Worm (Caenorhabditis elegans): ENCODE data around the gene tag-164.

tag-164 gene

DNA sequence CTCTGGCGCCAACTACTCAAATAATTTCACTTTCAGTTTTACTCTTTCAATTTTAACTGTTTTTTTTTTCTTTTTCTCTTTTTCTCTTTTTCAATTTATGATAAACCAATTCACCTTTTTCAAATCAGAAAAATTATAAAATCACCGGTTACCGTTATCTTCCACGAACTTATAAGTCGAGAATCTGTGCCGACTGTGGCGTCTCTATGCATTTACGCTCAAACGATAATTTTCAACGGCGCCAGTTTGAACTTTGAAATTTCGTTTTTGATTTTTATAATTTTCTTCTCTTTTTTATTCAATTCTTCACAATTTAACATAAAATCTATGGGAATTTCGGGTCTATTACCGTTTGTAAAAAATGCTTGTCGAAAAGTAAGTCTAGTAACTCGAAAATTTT is 35.9 kb upstream of the tag-164 start, which contains the start of gene exo-1 (continued):
- TF ChIP-seq madf-9 (GFP tag; conservative IDR thresholded peaks at IDR 0.05) (no peak), hif-1 (tag; optimal IDR thresholded peaks at IDR 0.05) (peak in 1 of 2 experiments; percentile 82), hlh-11 (tag; optimal IDR thresholded peaks at IDR 0.05) (no peak), lin-38 (GFP tag; IDR thresholded peaks at IDR 0.05) (peak; percentile 94), madf-5 (GFP tag; IDR thresholded peaks at IDR 0.05) (no peak), ZK337.2 (GFP tag; IDR thresholded peaks at IDR 0.05) (no peak), D1046.2 (GFP tag; IDR thresholded peaks at IDR 0.05) (0 out of 2 replicates have a peak, but pooled peaks have one; percentile 20), T26A8.4 (GFP tag; IDR thresholded peaks at IDR 0.05) (no peak), ceh-28 (tag; optimal IDR thresholded peaks at IDR 0.05) (no peak), aly-2 (tag; optimal IDR thresholded peaks at IDR 0.05) (no peak), tag-97 (GFP tag; IDR thresholded peaks at IDR 0.05) (no peak), sdz-12 (GFP tag; optimal IDR thresholded peaks at IDR 0.05) (no peak), dve-1 (tag; optimal IDR thresholded peaks at IDR 0.05; ENCODE audit: insufficient read depth) (no peak), nhr-111 (GFP tag; optimal IDR thresholded peaks at IDR 0.05) (no peak), F10B5.3 (tag; optimal IDR thresholded peaks at IDR 0.05) (no peak), F26F4.8 (GFP tag; conservative IDR thresholded peaks at IDR 0.05) (no peak)

DNA sequence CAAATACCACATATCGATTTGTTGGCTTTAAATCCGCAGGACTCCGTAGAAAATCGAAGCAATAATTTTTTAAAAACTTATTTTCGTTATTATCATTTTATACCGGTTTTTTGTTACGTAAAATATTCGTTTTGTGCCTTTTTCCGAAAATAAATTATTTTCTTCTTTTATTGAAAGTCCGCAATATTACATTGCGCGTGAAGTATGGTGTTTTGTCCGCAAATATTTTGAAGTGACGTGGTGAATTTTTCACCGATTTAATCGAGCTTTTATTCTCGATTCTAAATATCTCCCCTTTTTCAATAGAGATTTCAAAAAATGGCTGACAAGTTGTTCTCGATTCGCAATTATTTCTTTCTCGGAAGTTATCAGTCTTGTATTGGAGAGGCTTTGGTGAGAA is 33.3 kb upstream of the tag-164 start, which contains the start of gene cope-1:
Gene cope-1, plus strand, starts transcription at position 229 of the 400 bp plus-strand sequence.
- no peak for TF ChIP-seq egl-43 (GFP tag; IDR thresholded peaks at IDR 0.05)
- TF ChIP-seq zip-11 (GFP tag; IDR thresholded peaks at IDR 0.05): no peak
- TF ChIP-seq ceh-62 (tag; optimal IDR thresholded peaks at IDR 0.05): no peak
- TF ChIP-seq aly-2 (tag; optimal IDR thresholded peaks at IDR 0.05): no peak
- peak; percentile 51 for TF ChIP-seq dpl-1 (GFP tag; optimal IDR thresholded peaks at IDR 0.05)
- peak; percentile 36 for TF ChIP-seq lin-38 (GFP tag; IDR thresholded peaks at IDR 0.05)
- TF ChIP-seq madf-5 (GFP tag; IDR thresholded peaks at IDR 0.05): no peak
- no peak for TF ChIP-seq set-16 (GFP tag; IDR thresholded peaks at IDR 0.05)
- TF ChIP-seq unc-130 (GFP tag; optimal IDR thresholded peaks at IDR 0.05): no peak
- no peak for TF ChIP-seq nhr-237 (tag; optimal IDR thresholded peaks at IDR 0.05)
- no peak for TF ChIP-seq skn-1 (tag; optimal IDR thresholded peaks at IDR 0.05)
- TF ChIP-seq daf-16 (GFP tag; optimal IDR thresholded peaks at IDR 0.05): no peak
- no peak for TF ChIP-seq daf-16 (tag; optimal IDR thresholded peaks at IDR 0.05)
- no peak for TF ChIP-seq spr-1 (tag; optimal IDR thresholded peaks at IDR 0.05)
- peak in 1 of 2 experiments; percentile 65 for TF ChIP-seq lsy-2 (tag; optimal IDR thresholded peaks at IDR 0.05)
- no peak for TF ChIP-seq jun-1 (tag; optimal IDR thresholded peaks at IDR 0.05)
- no peak for TF ChIP-seq fos-1 (tag; optimal IDR thresholded peaks at IDR 0.05)
- TF ChIP-seq php-3 (GFP tag; IDR thresholded peaks at IDR 0.05): no peak
- no peak for TF ChIP-seq F44E2.7 (GFP tag; IDR thresholded peaks at IDR 0.05)
- TF ChIP-seq R02D3.7 (tag; optimal IDR thresholded peaks at IDR 0.05): no peak
- TF ChIP-seq ZK546.5 (tag; optimal IDR thresholded peaks at IDR 0.05): no peak
- TF ChIP-seq F49E8.2 (tag; optimal IDR thresholded peaks at IDR 0.05; ENCODE audit: borderline replicate concordance): no peak
- no peak for TF ChIP-seq unc-39 (tag; optimal IDR thresholded peaks at IDR 0.05)
- no peak for TF ChIP-seq zfp-2 (tag; optimal IDR thresholded peaks at IDR 0.05)
- TF ChIP-seq mes-2 (tag; optimal IDR thresholded peaks at IDR 0.05; ENCODE audit: poor library complexity, severe bottlenecking): peak; percentile 43

- TF ChIP-seq lim-7 (GFP tag; IDR thresholded peaks at IDR 0.05) (no peak), snpc-4 (tag; optimal IDR thresholded peaks at IDR 0.05) (no peak), D1046.2 (GFP tag; IDR thresholded peaks at IDR 0.05) (no peak), arid-1 (GFP tag; conservative IDR thresholded peaks at IDR 0.05) (no peak), sdz-12 (GFP tag; optimal IDR thresholded peaks at IDR 0.05) (no peak), lin-39 (tag; optimal IDR thresholded peaks at IDR 0.05) (no peak), pha-4 (GFP tag; IDR thresholded peaks at IDR 0.05) (no peak), pha-4 (tag; optimal IDR thresholded peaks at IDR 0.05) (no peak), zip-11 (GFP tag; IDR thresholded peaks at IDR 0.05) (no peak), ceh-20 (GFP tag; IDR thresholded peaks at IDR 0.05) (no peak)
These were observed 31.5 kb upstream of the tag-164 start for ce11 chrIII:13427817-13428216.
